Fruit fly (Drosophila melanogaster) whole organism, prepupa: ENCODE data around the gene Samuel.

Experiments used
- CG10669 ChIP-seq: fragments of 200-800 bp; sonication (Bioruptor generic); optimal IDR thresholded peaks from 3 replicates; lab custom pipeline; 2018; ENCODE audit warnings: missing biosample characterization, mild to moderate bottlenecking, missing genetic modification characterization, moderate library complexity
- CG1621 ChIP-seq: fragments of 200-800 bp; sonication (Bioruptor generic); optimal IDR thresholded peaks from 3 replicates; lab custom pipeline; 2018; ENCODE audit warnings: missing biosample characterization, mild to moderate bottlenecking, missing genetic modification characterization
- CG6276 ChIP-seq: fragments of 200-800 bp; sonication (Bioruptor generic); optimal IDR thresholded peaks from 2 replicates; lab custom pipeline; 2017; ENCODE audit warnings: missing biosample characterization, mild to moderate bottlenecking, missing genetic modification characterization
- Eip93F ChIP-seq: fragments of 200-800 bp; sonication (Bioruptor generic); optimal IDR thresholded peaks from 2 replicates; lab custom pipeline; 2016; ENCODE audit warnings: missing biosample characterization, mild to moderate bottlenecking, missing genetic modification characterization
- Sox102F ChIP-seq: fragments of 200-800 bp; sonication (Bioruptor generic); optimal IDR thresholded peaks from 2 replicates; lab custom pipeline; 2016; ENCODE audit warnings: missing biosample characterization, mild to moderate bottlenecking, missing genetic modification characterization
- svp ChIP-seq: fragments of 200-800 bp; sonication (Bioruptor generic); peaks from one replicate; lab custom pipeline; 2016; ENCODE audit warnings: missing biosample characterization, missing genetic modification characterization

dm6 chr2L:11034495-11034894 is 32.3 kb downstream of the Samuel start, which contains the start of gene CG18666:
- TF ChIP-seq CG1621 (tag; lab: Kevin White, UChicago) = no peak
- TF ChIP-seq svp (GFP tag; lab: Kevin White, UChicago) = no peak
- no peak for TF ChIP-seq CG10669 (GFP tag; lab: Kevin White, UChicago)
- no peak for TF ChIP-seq Sox102F
- no peak for TF ChIP-seq Eip93F (GFP tag; lab: Kevin White, UChicago)
- no peak for TF ChIP-seq CG6276 (GFP tag; lab: Kevin White, UChicago)
